Fruit fly (Drosophila melanogaster): ENCODE data around the gene wge.

dm6 chr3R:22718401-22718800 is 2.5 kb downstream of the wge start:
- no peak for TF ChIP-seq Myc (optimal IDR thresholded peaks at IDR 0.05)
- TF ChIP-seq ttk (optimal IDR thresholded peaks at IDR 0.05) = no peak
- TF ChIP-seq h (optimal IDR thresholded peaks at IDR 0.05) = no peak

Measured in Kc167 (cell line).